Fruit fly (Drosophila melanogaster): Measurements from ENCODE around the gene CG5122.

dm6 chr2L:13086712-13087111 is 43.7 kb upstream of the CG5122 start:
- TF ChIP-seq EcR (GFP tag; optimal IDR thresholded peaks at IDR 0.05), result no peak
- no peak for TF ChIP-seq usp (GFP tag; optimal IDR thresholded peaks at IDR 0.05)
- no peak for TF ChIP-seq Dll (optimal IDR thresholded peaks at IDR 0.05)
- TF ChIP-seq pan (optimal IDR thresholded peaks at IDR 0.05), result no peak

Data from whole organism.